Fruit fly (Drosophila melanogaster) whole organism, prepupa: ENCODE data around the gene east.

Experiments
- CG10631 ChIP-seq: fragments of 200-800 bp; sonication (Bioruptor generic); optimal IDR thresholded peaks from 2 replicates; lab custom pipeline; 2016; ENCODE audit warnings: missing biosample characterization, missing genetic modification characterization
- CG10669 ChIP-seq: fragments of 200-800 bp; sonication (Bioruptor generic); optimal IDR thresholded peaks from 3 replicates; lab custom pipeline; 2018; ENCODE audit warnings: missing biosample characterization, mild to moderate bottlenecking, missing genetic modification characterization, moderate library complexity
- CG11294 ChIP-seq: fragments of 200-800 bp; sonication (Bioruptor generic); IDR thresholded peaks from 2 replicates; pipeline ENCODE4 v1.3.6; 2022; ENCODE audit warnings: missing biosample characterization, missing genetic modification characterization
- CG11762 ChIP-seq: fragments of 200-800 bp; sonication (Bioruptor generic); optimal IDR thresholded peaks from 3 replicates; lab custom pipeline; 2016; ENCODE audit warnings: missing biosample characterization, missing genetic modification characterization; ENCODE audit not compliant: insufficient read depth
- CG11902 ChIP-seq: fragments of 200-800 bp; sonication (Bioruptor generic); optimal IDR thresholded peaks from 3 replicates; lab custom pipeline; 2016; ENCODE audit warnings: missing biosample characterization, missing genetic modification characterization
- CG15336 ChIP-seq: fragments of 200-800 bp; sonication (Bioruptor generic); IDR thresholded peaks from 2 replicates; pipeline ENCODE4 v1.3.6; 2022; ENCODE audit warnings: missing biosample characterization, missing genetic modification characterization
- CG1621 ChIP-seq: fragments of 200-800 bp; sonication (Bioruptor generic); optimal IDR thresholded peaks from 3 replicates; lab custom pipeline; 2018; ENCODE audit warnings: missing biosample characterization, mild to moderate bottlenecking, missing genetic modification characterization
- CG16779 ChIP-seq: fragments of 200-800 bp; sonication (Bioruptor generic); optimal IDR thresholded peaks from 3 replicates; lab custom pipeline; 2017; ENCODE audit warnings: missing biosample characterization, mild to moderate bottlenecking, missing genetic modification characterization
- CG31627 ChIP-seq: fragments of 200-800 bp; sonication (Bioruptor generic); optimal IDR thresholded peaks from 3 replicates; lab custom pipeline; 2016; ENCODE audit warnings: missing biosample characterization, missing genetic modification characterization
- CG34406 ChIP-seq: fragments of 200-800 bp; sonication (Bioruptor generic); optimal IDR thresholded peaks from 3 replicates; lab custom pipeline; 2016; ENCODE audit warnings: missing biosample characterization, missing genetic modification characterization
- CG4318 ChIP-seq: fragments of 200-800 bp; sonication (Bioruptor generic); optimal IDR thresholded peaks from 3 replicates; lab custom pipeline; 2017; ENCODE audit warnings: missing biosample characterization, mild to moderate bottlenecking, missing genetic modification characterization
- CG6163 ChIP-seq: fragments of 200-800 bp; sonication (Bioruptor generic); IDR thresholded peaks from 3 replicates; pipeline ENCODE4 v1.3.6; 2022; ENCODE audit warnings: missing biosample characterization, missing genetic modification characterization
- CG6276 ChIP-seq: fragments of 200-800 bp; sonication (Bioruptor generic); optimal IDR thresholded peaks from 2 replicates; lab custom pipeline; 2017; ENCODE audit warnings: missing biosample characterization, mild to moderate bottlenecking, missing genetic modification characterization
- CG6792 ChIP-seq: fragments of 200-800 bp; sonication (Bioruptor generic); optimal IDR thresholded peaks from 3 replicates; lab custom pipeline; 2016; ENCODE audit warnings: missing biosample characterization, missing genetic modification characterization
- CG6808 ChIP-seq: fragments of 200-800 bp; sonication (Bioruptor generic); optimal IDR thresholded peaks from 3 replicates; lab custom pipeline; 2017; ENCODE audit warnings: missing biosample characterization, missing genetic modification characterization, mild to moderate bottlenecking, moderate library complexity, missing genetic modification reagents
- CG6854 ChIP-seq: fragments of 200-800 bp; sonication (Bioruptor generic); optimal IDR thresholded peaks from 2 replicates; lab custom pipeline; 2017; ENCODE audit warnings: missing biosample characterization, mild to moderate bottlenecking, missing genetic modification characterization
- CG8119 ChIP-seq: fragments of 200-800 bp; sonication (Bioruptor generic); IDR thresholded peaks from 3 replicates; pipeline ENCODE4 v1.3.6; 2022; ENCODE audit warnings: missing biosample characterization, missing genetic modification characterization
- Eip75B ChIP-seq: fragments of 200-800 bp; sonication (Bioruptor generic); optimal IDR thresholded peaks from 3 replicates; lab custom pipeline; 2016; ENCODE audit warnings: missing biosample characterization, missing genetic modification characterization
- Eip78C ChIP-seq: fragments of 200-800 bp; sonication (Bioruptor generic); peaks from one replicate; lab custom pipeline; 2016; ENCODE audit warnings: missing biosample characterization, missing genetic modification characterization
- Eip93F ChIP-seq: fragments of 200-800 bp; sonication (Bioruptor generic); optimal IDR thresholded peaks from 2 replicates; lab custom pipeline; 2016; ENCODE audit warnings: missing biosample characterization, mild to moderate bottlenecking, missing genetic modification characterization
- Ets21C ChIP-seq: fragments of 200-800 bp; sonication (Bioruptor generic); optimal IDR thresholded peaks from 3 replicates; lab custom pipeline; 2016; ENCODE audit warnings: missing biosample characterization, missing genetic modification characterization
- Ets96B ChIP-seq: fragments of 200-800 bp; optimal IDR thresholded peaks from 2 replicates; lab custom pipeline; 2019; ENCODE audit warnings: missing biosample characterization, mild to moderate bottlenecking, missing genetic modification characterization, moderate library complexity
- Gug ChIP-seq: fragments of 200-800 bp; sonication (Bioruptor generic); IDR thresholded peaks from 2 replicates; pipeline ENCODE4 v1.3.6; 2022; ENCODE audit warnings: missing biosample characterization, missing genetic modification characterization
- Hr38 ChIP-seq: sonication (Bioruptor generic); optimal IDR thresholded peaks from 2 replicates; lab custom pipeline; 2016; ENCODE audit warnings: missing biosample characterization, missing genetic modification characterization
- Hr39 ChIP-seq: fragments of 200-800 bp; sonication (Bioruptor generic); optimal IDR thresholded peaks from 2 replicates; lab custom pipeline; 2016; ENCODE audit warnings: missing biosample characterization, missing genetic modification characterization
- Hr4 ChIP-seq: fragments of 200-800 bp; sonication (Bioruptor generic); optimal IDR thresholded peaks from 3 replicates; lab custom pipeline; 2016; ENCODE audit warnings: missing biosample characterization, missing genetic modification characterization
- Lpt ChIP-seq: fragments of 200-800 bp; sonication (Bioruptor generic); optimal IDR thresholded peaks from 3 replicates; lab custom pipeline; 2016; ENCODE audit warnings: missing biosample characterization, missing genetic modification characterization
- OdsH ChIP-seq: fragments of 200-800 bp; sonication (Bioruptor generic); optimal IDR thresholded peaks from 3 replicates; lab custom pipeline; 2016; ENCODE audit warnings: missing biosample characterization, missing genetic modification characterization
- Sox102F ChIP-seq: fragments of 200-800 bp; sonication (Bioruptor generic); optimal IDR thresholded peaks from 2 replicates; lab custom pipeline; 2016; ENCODE audit warnings: missing biosample characterization, mild to moderate bottlenecking, missing genetic modification characterization
- Sox14 ChIP-seq: fragments of 200-800 bp; sonication (Bioruptor generic); optimal IDR thresholded peaks from 3 replicates; lab custom pipeline; 2016; ENCODE audit warnings: missing biosample characterization, missing genetic modification characterization
- Sox15 ChIP-seq: fragments of 200-800 bp; sonication (Bioruptor generic); optimal IDR thresholded peaks from 3 replicates; lab custom pipeline; 2016; ENCODE audit warnings: missing biosample characterization, missing genetic modification characterization
- achi ChIP-seq: fragments of 200-800 bp; sonication (Bioruptor generic); optimal IDR thresholded peaks from 3 replicates; lab custom pipeline; 2016; ENCODE audit warnings: missing biosample characterization, missing genetic modification characterization
- acj6 ChIP-seq: fragments of 200-800 bp; sonication (Bioruptor generic); optimal IDR thresholded peaks from 3 replicates; lab custom pipeline; 2016; ENCODE audit warnings: missing biosample characterization, missing genetic modification characterization
- esn ChIP-seq: fragments of 200-800 bp; sonication (Bioruptor generic); optimal IDR thresholded peaks from 2 replicates; lab custom pipeline; 2016; ENCODE audit warnings: missing biosample characterization, mild to moderate bottlenecking, missing genetic modification characterization, moderate library complexity
- fkh ChIP-seq: fragments of 200-800 bp; sonication (Bioruptor generic); optimal IDR thresholded peaks from 3 replicates; lab custom pipeline; 2017; ENCODE audit warnings: missing biosample characterization, mild to moderate bottlenecking, missing genetic modification characterization, moderate library complexity
- lz ChIP-seq: fragments of 200-800 bp; sonication (Bioruptor generic); optimal IDR thresholded peaks from 3 replicates; lab custom pipeline; 2016; ENCODE audit warnings: missing biosample characterization, missing genetic modification characterization
- net ChIP-seq: fragments of 200-800 bp; sonication (Bioruptor generic); optimal IDR thresholded peaks from 3 replicates; lab custom pipeline; 2016; ENCODE audit warnings: missing biosample characterization, missing genetic modification characterization
- pdm3 ChIP-seq: fragments of 200-800 bp; sonication (Bioruptor generic); optimal IDR thresholded peaks from 3 replicates; lab custom pipeline; 2016; ENCODE audit warnings: missing biosample characterization, missing genetic modification characterization
- spab ChIP-seq: fragments of 200-800 bp; sonication (Bioruptor generic); optimal IDR thresholded peaks from 2 replicates; lab custom pipeline; 2017; ENCODE audit warnings: missing biosample characterization, mild to moderate bottlenecking, missing genetic modification characterization, missing genetic modification reagents
- ss ChIP-seq, 2 experiments: fragments of 200-800 bp; sonication (Bioruptor generic); optimal IDR thresholded peaks; 2 replicates in 1 of 2; 3 replicates in 1 of 2; lab custom pipeline; 2017 to 2018; ENCODE audit warnings: mild to moderate bottlenecking in 2 of 2, missing biosample characterization in 2 of 2, missing genetic modification characterization in 2 of 2, moderate library complexity in 1 of 2
- topi ChIP-seq: fragments of 200-800 bp; sonication (Bioruptor generic); optimal IDR thresholded peaks from 3 replicates; lab custom pipeline; 2016; ENCODE audit warnings: missing biosample characterization, missing genetic modification characterization
- vri ChIP-seq: fragments of 200-800 bp; sonication (Bioruptor generic); optimal IDR thresholded peaks from 3 replicates; lab custom pipeline; 2016; ENCODE audit warnings: missing biosample characterization, mild to moderate bottlenecking, missing genetic modification characterization

Gene east

dm6 chrX:2071878-2072817, 61.5 kb downstream of the east start, which contains the start of gene Rtca (continued):
- TF ChIP-seq Ets21C (GFP tag; lab: Kevin White, UChicago): peak; percentile 80
- TF ChIP-seq acj6 (GFP tag; lab: Kevin White, UChicago): peak; percentile 87
- peak; percentile 86 for TF ChIP-seq CG8119 (GFP tag; lab: Robert Waterston, UW)
- TF ChIP-seq Gug (GFP tag; lab: Robert Waterston, UW): peak; percentile 78
- peak; percentile 88 for TF ChIP-seq Hr39 (GFP tag; lab: Kevin White, UChicago)
- TF ChIP-seq Sox102F (GFP tag; lab: Kevin White, UChicago): peak; percentile 91
- peak; percentile 75 for TF ChIP-seq CG11294 (GFP tag; lab: Robert Waterston, UW)
- peak; percentile 15 for TF ChIP-seq fkh (GFP tag; lab: Kevin White, UChicago)
- TF ChIP-seq CG34406 (GFP tag; lab: Kevin White, UChicago): peak; percentile 80
- peak; percentile 85 to 88 for TF ChIP-seq ss (GFP tag; optimal IDR thresholded peaks at IDR 0.05; lab: Kevin White, UChicago)
- TF ChIP-seq Hr4 (GFP tag; lab: Kevin White, UChicago): peak; percentile 89
- peak; percentile 88 for TF ChIP-seq OdsH
- peak; percentile 84 for TF ChIP-seq CG11902
- peak; percentile 87 for TF ChIP-seq vri (GFP tag; lab: Kevin White, UChicago)
- peak; percentile 85 for TF ChIP-seq CG6163 (GFP tag; lab: Robert Waterston, UW)
- TF ChIP-seq Hr38: no peak
- peak; percentile 90 for TF ChIP-seq CG31627 (GFP tag; lab: Kevin White, UChicago)
- TF ChIP-seq spab (GFP tag; lab: Kevin White, UChicago): peak; percentile 84
- TF ChIP-seq Sox14 (GFP tag; lab: Kevin White, UChicago): peak; percentile 91
- peak; percentile 91 for TF ChIP-seq topi (GFP tag; lab: Kevin White, UChicago)
- peak; percentile 84 for TF ChIP-seq Lpt (GFP tag; lab: Kevin White, UChicago)
- peak; percentile 90 for TF ChIP-seq net (GFP tag; lab: Kevin White, UChicago)
- TF ChIP-seq Sox15 (GFP tag; lab: Kevin White, UChicago): peak; percentile 79
- TF ChIP-seq CG6854: peak; percentile 87
- TF ChIP-seq CG6276 (GFP tag; lab: Kevin White, UChicago): peak; percentile 87
- no peak for TF ChIP-seq Eip93F (GFP tag; lab: Kevin White, UChicago)
- TF ChIP-seq Eip75B: peak; percentile 93
- TF ChIP-seq CG10631 (GFP tag; lab: Kevin White, UChicago): peak; percentile 87
- peak; percentile 86 for TF ChIP-seq CG10669 (GFP tag; lab: Kevin White, UChicago)
- no peak for TF ChIP-seq CG4318
- TF ChIP-seq CG16779 (tag; lab: Kevin White, UChicago): peak; percentile 75
- peak; percentile 87 for TF ChIP-seq Ets96B (tag; lab: Kevin White, UChicago)
- peak; percentile 86 for TF ChIP-seq CG11762 (GFP tag; lab: Kevin White, UChicago)
- TF ChIP-seq CG6808: peak; percentile 89
- TF ChIP-seq, all 60 proteins: peak for 57

dm6 chrX:2073325-2073724, 62.7 kb downstream of the east start, which contains the start of gene CG4199:
Gene CG4199 (minus strand): TSS chrX:2073483.
- peak; percentile 32 for TF ChIP-seq achi (GFP tag; lab: Kevin White, UChicago)
- TF ChIP-seq CG1621 (tag; lab: Kevin White, UChicago): peak; percentile 19
- no peak for TF ChIP-seq Ets21C (GFP tag; lab: Kevin White, UChicago)
- TF ChIP-seq Sox14 (GFP tag; lab: Kevin White, UChicago): peak; percentile 14
- TF ChIP-seq fkh (GFP tag; lab: Kevin White, UChicago): peak; percentile 57
- TF ChIP-seq Eip78C: peak; percentile 41
- no peak for TF ChIP-seq CG6792
- TF ChIP-seq pdm3 (GFP tag; lab: Kevin White, UChicago): no peak
- peak; percentile 6 for TF ChIP-seq esn (GFP tag; lab: Kevin White, UChicago)
- no peak for TF ChIP-seq CG15336
- TF ChIP-seq lz: no peak
- TF ChIP-seq CG11294 (GFP tag; lab: Robert Waterston, UW): no peak
